Worm (Caenorhabditis elegans): Measurements from ENCODE around the gene B0250.18.

B0250.18 gene

ce11 chrV:20499642-20500041 lies 38.9 kb upstream of the B0250.18 start:
- no peak for TF ChIP-seq madf-10 (tag; optimal IDR thresholded peaks at IDR 0.05)
- TF ChIP-seq zim-3 (tag; optimal IDR thresholded peaks at IDR 0.05), result no peak
- TF ChIP-seq F23B12.7 (tag; optimal IDR thresholded peaks at IDR 0.05; ENCODE audit: insufficient read depth), result no peak
- TF ChIP-seq nhr-27 (tag; optimal IDR thresholded peaks at IDR 0.05), result no peak
- no peak for TF ChIP-seq hmg-1.2 (GFP tag; IDR thresholded peaks at IDR 0.05)
- TF ChIP-seq K11D2.4 (GFP tag; IDR thresholded peaks at IDR 0.05), result no peak
- peak in 1 of 2 experiments; percentile 12 for TF ChIP-seq let-607 (tag; optimal IDR thresholded peaks at IDR 0.05)
- no peak for TF ChIP-seq mxl-1 (tag; optimal IDR thresholded peaks at IDR 0.05)
- TF ChIP-seq ekl-4 (GFP tag; IDR thresholded peaks at IDR 0.05), result no peak
- no peak for TF ChIP-seq madf-3 (GFP tag; IDR thresholded peaks at IDR 0.05)
- TF ChIP-seq nhr-80 (tag; optimal IDR thresholded peaks at IDR 0.05), result peak; percentile 23
- TF ChIP-seq attf-6 (GFP tag; IDR thresholded peaks at IDR 0.05), result no peak
- TF ChIP-seq egrh-3 (GFP tag; IDR thresholded peaks at IDR 0.05), result no peak
- no peak for TF ChIP-seq F22D6.2 (tag; optimal IDR thresholded peaks at IDR 0.05)
- TF ChIP-seq tbp1 (GFP tag; optimal IDR thresholded peaks at IDR 0.05), result no peak
- TF ChIP-seq unc-130 (GFP tag; optimal IDR thresholded peaks at IDR 0.05), result no peak
- TF ChIP-seq K12H6.12 (tag; optimal IDR thresholded peaks at IDR 0.05), result no peak

ce11 chrV:20498980-20499379 lies 38.3 kb upstream of the B0250.18 start, which contains the start of gene dct-16:
Gene dct-16 (minus strand): TSS chrV:20499057.
- TF ChIP-seq let-607 (tag; optimal IDR thresholded peaks at IDR 0.05) (peak; percentile 95 to 97), F23B12.7 (tag; optimal IDR thresholded peaks at IDR 0.05; ENCODE audit: insufficient read depth) (no peak), Y53G8AR.9 (GFP tag; conservative IDR thresholded peaks at IDR 0.05) (no peak; the same call in 1 of the 2 replicates), C06A6.2 (GFP tag; conservative IDR thresholded peaks at IDR 0.05) (no peak), B0019.2 (GFP tag; conservative IDR thresholded peaks at IDR 0.05) (no peak), ekl-4 (GFP tag; IDR thresholded peaks at IDR 0.05) (0 out of 2 replicates have a peak, but pooled peaks have one; percentile 36), tbp1 (GFP tag; optimal IDR thresholded peaks at IDR 0.05) (peak; percentile 41), atf-7 (tag; optimal IDR thresholded peaks at IDR 0.05) (peak; percentile 37), dpl-1 (GFP tag; optimal IDR thresholded peaks at IDR 0.05) (no peak), nhr-80 (tag; optimal IDR thresholded peaks at IDR 0.05) (peak; percentile 96), madf-3 (GFP tag; IDR thresholded peaks at IDR 0.05) (no peak), madf-10 (tag; optimal IDR thresholded peaks at IDR 0.05) (no peak), ztf-22 (GFP tag; optimal IDR thresholded peaks at IDR 0.05) (peak; percentile 26), athp-1 (tag; optimal IDR thresholded peaks at IDR 0.05) (no peak), attf-3 (GFP tag; conservative IDR thresholded peaks at IDR 0.05) (no peak), ceh-91 (GFP tag; IDR thresholded peaks at IDR 0.05) (no peak), ccch-3 (GFP tag; optimal IDR thresholded peaks at IDR 0.05) (no peak), lin-26 (GFP tag; IDR thresholded peaks at IDR 0.05) (no peak), nhr-90 (tag; optimal IDR thresholded peaks at IDR 0.05) (peak; percentile 44), mcd-1 (GFP tag; IDR thresholded peaks at IDR 0.05) (0 out of 2 replicates have a peak, but pooled peaks have one; percentile 19), ztf-18 (tag; optimal IDR thresholded peaks at IDR 0.05) (no peak), hlh-12 (tag; optimal IDR thresholded peaks at IDR 0.05) (no peak), egl-44 (GFP tag; IDR thresholded peaks at IDR 0.05) (0 out of 2 replicates have a peak, but pooled peaks have one; percentile 47), sdz-38 (tag; optimal IDR thresholded peaks at IDR 0.05) (no peak), nfyb-1 (GFP tag; IDR thresholded peaks at IDR 0.05) (peak; percentile 69; the same call in 1 of the 2 replicates), bed-2 (GFP tag; IDR thresholded peaks at IDR 0.05) (no peak), fkh-3 (tag; optimal IDR thresholded peaks at IDR 0.05) (no peak), zim-3 (tag; optimal IDR thresholded peaks at IDR 0.05) (no peak), ceh-79 (tag; optimal IDR thresholded peaks at IDR 0.05) (no peak)

Data from whole organism, young adult.